Worm (Caenorhabditis elegans) whole organism, L3 larva: ENCODE results near the gene ZK930.2.

Experiments
- ceh-16 ChIP-seq: sonication (generic microtip); optimal IDR thresholded peaks from 2 replicates; lab custom pipeline; 2017; ENCODE audit warnings: missing biosample characterization, missing genetic modification characterization
- ceh-82 ChIP-seq: fragments of 150-350 bp; optimal IDR thresholded peaks from 2 replicates; lab custom pipeline; 2014; ENCODE audit warnings: missing biosample characterization, missing genetic modification characterization
- elt-1 ChIP-seq: fragments of 150-350 bp; optimal IDR thresholded peaks from 2 replicates; lab custom pipeline; 2014; ENCODE audit warnings: missing biosample characterization, missing genetic modification characterization
- fos-1 ChIP-seq: fragments of 150-350 bp; optimal IDR thresholded peaks from 2 replicates; lab custom pipeline; 2014; ENCODE audit warnings: missing biosample characterization, missing genetic modification characterization
- lsy-12 ChIP-seq: sonication (generic microtip); optimal IDR thresholded peaks from 2 replicates; lab custom pipeline; 2016; ENCODE audit warnings: mild to moderate bottlenecking, missing genetic modification characterization, missing compliant biosample characterization
- mdl-1 ChIP-seq: fragments of 150-350 bp; optimal IDR thresholded peaks from 2 replicates; lab custom pipeline; 2014; ENCODE audit warnings: missing biosample characterization, missing genetic modification characterization
- nhr-11 ChIP-seq: fragments of 150-350 bp; optimal IDR thresholded peaks from 2 replicates; lab custom pipeline; 2014; ENCODE audit warnings: missing biosample characterization, missing genetic modification characterization
- pha-4 ChIP-seq: fragments of 150-350 bp; optimal IDR thresholded peaks from 2 replicates; lab custom pipeline; 2014; ENCODE audit warnings: missing biosample characterization, missing genetic modification reagents, missing genetic modification characterization
- snpc-4 ChIP-seq: fragments of 150-350 bp; optimal IDR thresholded peaks from 2 replicates; lab custom pipeline; 2014; ENCODE audit warnings: missing biosample characterization, missing genetic modification characterization

ce11 chrII:11856361-11856760 is 36.9 kb downstream of the ZK930.2 start, which contains the start of gene clh-1:
- TF ChIP-seq lsy-12 (tag; lab: Kevin White, UChicago): no peak
- no peak for TF ChIP-seq mdl-1 (tag; lab: Kevin White, UChicago)
- TF ChIP-seq nhr-11: no peak
- TF ChIP-seq snpc-4 (tag; lab: Kevin White, UChicago): no peak
- TF ChIP-seq ceh-16 (tag; lab: Kevin White, UChicago): no peak
- no peak for TF ChIP-seq ceh-82 (tag; lab: Kevin White, UChicago)
- TF ChIP-seq elt-1 (tag; lab: Kevin White, UChicago): no peak
- no peak for TF ChIP-seq fos-1 (tag; lab: Kevin White, UChicago)
- no peak for TF ChIP-seq pha-4 (tag; lab: Kevin White, UChicago)
